Worm (Caenorhabditis elegans): ENCODE measurements around the gene pho-10.

DNA sequence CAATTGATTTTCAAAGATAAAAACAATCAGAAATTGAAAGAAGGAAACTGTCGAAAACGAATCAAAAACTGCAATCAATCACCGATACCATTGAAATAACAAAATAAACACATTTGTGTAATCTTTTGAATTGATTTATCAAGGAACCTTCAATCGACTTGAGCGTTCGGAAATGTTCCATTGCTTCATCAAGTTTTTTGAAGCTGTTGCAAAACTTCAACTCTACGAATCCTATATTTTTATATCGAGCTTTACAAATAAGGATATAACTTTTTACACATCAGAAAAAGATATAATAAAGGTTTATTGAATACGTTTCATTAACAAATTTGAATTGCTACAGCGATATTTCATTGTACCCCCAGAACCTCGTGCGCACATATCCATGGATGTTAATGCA lies 47.4 kb downstream of the pho-10 start, which contains the start of gene chil-8:
- TF ChIP-seq med-1 (GFP tag; optimal IDR thresholded peaks at IDR 0.05; ENCODE audit: insufficient read depth) (no peak), flt-1 (GFP tag; IDR thresholded peaks at IDR 0.05) (no peak), ztf-23 (GFP tag; IDR thresholded peaks at IDR 0.05) (no peak), ref-1 (GFP tag; conservative IDR thresholded peaks at IDR 0.05) (no peak), ztf-29 (GFP tag; IDR thresholded peaks at IDR 0.05) (no peak), cog-1 (tag; optimal IDR thresholded peaks at IDR 0.05) (no peak), tab-1 (GFP tag; IDR thresholded peaks at IDR 0.05) (no peak)
